Worm (Caenorhabditis elegans) whole organism, early embryonic: ENCODE measurements around the gene F19B10.10.

ENCODE experiments used
- F13C5.2 ChIP-seq: sonication (generic microtip); optimal IDR thresholded peaks from 2 replicates; lab custom pipeline; 2017; ENCODE audit warnings: mild to moderate bottlenecking, missing genetic modification characterization, inconsistent platforms, missing compliant biosample characterization
- aly-1 ChIP-seq: sonication (generic microtip); optimal IDR thresholded peaks from 2 replicates; lab custom pipeline; 2016; ENCODE audit warnings: missing genetic modification characterization, missing compliant biosample characterization
- ama-1 ChIP-seq: fragments of 150-350 bp; optimal IDR thresholded peaks from 2 replicates; lab custom pipeline; 2014
- ceh-36 ChIP-seq: sonication (generic microtip); optimal IDR thresholded peaks from 2 replicates; lab custom pipeline; 2016; ENCODE audit warnings: missing genetic modification characterization, inconsistent platforms, missing compliant biosample characterization
- ets-7 ChIP-seq: sonication (generic microtip); optimal IDR thresholded peaks from 2 replicates; lab custom pipeline; 2016; ENCODE audit warnings: missing genotype, missing genetic modification characterization, missing compliant biosample characterization
- flt-1 ChIP-seq: fragments of 200-800 bp; sonication (Bioruptor generic); IDR thresholded peaks from 2 replicates; pipeline ENCODE4 v1.3.6; 2022; ENCODE audit warnings: missing genetic modification characterization, missing compliant biosample characterization
- hmbx-1 ChIP-seq: sonication (generic microtip); optimal IDR thresholded peaks from 2 replicates; lab custom pipeline; 2016; ENCODE audit warnings: mild to moderate bottlenecking, missing genetic modification characterization, missing compliant biosample characterization
- hnd-1 ChIP-seq: sonication (generic microtip); optimal IDR thresholded peaks from 2 replicates; lab custom pipeline; 2016; ENCODE audit warnings: missing genetic modification characterization, missing compliant biosample characterization
- tra-4 ChIP-seq: sonication (generic microtip); optimal IDR thresholded peaks from 2 replicates; lab custom pipeline; 2017; ENCODE audit warnings: missing genetic modification characterization, missing compliant biosample characterization

ce11 chrII:3675176-3675575, 6.0 kb downstream of the F19B10.10 start, which contains the start of gene F19B10.2:
- TF ChIP-seq tra-4 (tag; lab: Kevin White, UChicago) (no peak), hmbx-1 (no peak), hnd-1 (tag; lab: Kevin White, UChicago) (no peak), ama-1 (lab: Kevin White, UChicago) (no peak), flt-1 (GFP tag; lab: Robert Waterston, UW) (no peak), ceh-36 (tag; lab: Kevin White, UChicago) (no peak), aly-1 (tag; lab: Kevin White, UChicago) (no peak), F13C5.2 (tag; lab: Kevin White, UChicago) (no peak), ets-7 (tag; lab: Kevin White, UChicago) (no peak)
